Fruit fly (Drosophila melanogaster) whole organism, prepupa: ENCODE data around the gene Klp61F.
A peak's percentile ranks its signal among the peaks of the same experiment; 100 is the strongest.

Source experiments
- CG10669 ChIP-seq: fragments of 200-800 bp; sonication (Bioruptor generic); optimal IDR thresholded peaks from 3 replicates; lab custom pipeline; 2018; ENCODE audit warnings: missing biosample characterization, mild to moderate bottlenecking, missing genetic modification characterization, moderate library complexity
- CG15336 ChIP-seq: fragments of 200-800 bp; sonication (Bioruptor generic); IDR thresholded peaks from 2 replicates; pipeline ENCODE4 v1.3.6; 2022; ENCODE audit warnings: missing biosample characterization, missing genetic modification characterization
- CG16779 ChIP-seq: fragments of 200-800 bp; sonication (Bioruptor generic); optimal IDR thresholded peaks from 3 replicates; lab custom pipeline; 2017; ENCODE audit warnings: missing biosample characterization, mild to moderate bottlenecking, missing genetic modification characterization
- CG6854 ChIP-seq: fragments of 200-800 bp; sonication (Bioruptor generic); optimal IDR thresholded peaks from 2 replicates; lab custom pipeline; 2017; ENCODE audit warnings: missing biosample characterization, mild to moderate bottlenecking, missing genetic modification characterization
- CG7368 ChIP-seq: fragments of 200-800 bp; sonication (Bioruptor generic); optimal IDR thresholded peaks from 3 replicates; lab custom pipeline; 2016; ENCODE audit warnings: missing biosample characterization, missing genetic modification characterization
- CG8119 ChIP-seq: fragments of 200-800 bp; sonication (Bioruptor generic); IDR thresholded peaks from 3 replicates; pipeline ENCODE4 v1.3.6; 2022; ENCODE audit warnings: missing biosample characterization, missing genetic modification characterization
- Ets21C ChIP-seq: fragments of 200-800 bp; sonication (Bioruptor generic); optimal IDR thresholded peaks from 3 replicates; lab custom pipeline; 2016; ENCODE audit warnings: missing biosample characterization, missing genetic modification characterization
- Hr39 ChIP-seq: fragments of 200-800 bp; sonication (Bioruptor generic); optimal IDR thresholded peaks from 2 replicates; lab custom pipeline; 2016; ENCODE audit warnings: missing biosample characterization, missing genetic modification characterization
- Lpt ChIP-seq: fragments of 200-800 bp; sonication (Bioruptor generic); optimal IDR thresholded peaks from 3 replicates; lab custom pipeline; 2016; ENCODE audit warnings: missing biosample characterization, missing genetic modification characterization
- Sox102F ChIP-seq: fragments of 200-800 bp; sonication (Bioruptor generic); optimal IDR thresholded peaks from 2 replicates; lab custom pipeline; 2016; ENCODE audit warnings: missing biosample characterization, mild to moderate bottlenecking, missing genetic modification characterization
- dsx ChIP-seq: fragments of 200-800 bp; optimal IDR thresholded peaks from 3 replicates; lab custom pipeline; 2019; ENCODE audit warnings: missing biosample characterization, mild to moderate bottlenecking, missing genetic modification characterization, moderate library complexity; ENCODE audit not compliant: poor library complexity, severe bottlenecking
- pdm3 ChIP-seq: fragments of 200-800 bp; sonication (Bioruptor generic); optimal IDR thresholded peaks from 3 replicates; lab custom pipeline; 2016; ENCODE audit warnings: missing biosample characterization, missing genetic modification characterization
- spab ChIP-seq: fragments of 200-800 bp; sonication (Bioruptor generic); optimal IDR thresholded peaks from 2 replicates; lab custom pipeline; 2017; ENCODE audit warnings: missing biosample characterization, mild to moderate bottlenecking, missing genetic modification characterization, missing genetic modification reagents
- topi ChIP-seq: fragments of 200-800 bp; sonication (Bioruptor generic); optimal IDR thresholded peaks from 3 replicates; lab custom pipeline; 2016; ENCODE audit warnings: missing biosample characterization, missing genetic modification characterization

DNA sequence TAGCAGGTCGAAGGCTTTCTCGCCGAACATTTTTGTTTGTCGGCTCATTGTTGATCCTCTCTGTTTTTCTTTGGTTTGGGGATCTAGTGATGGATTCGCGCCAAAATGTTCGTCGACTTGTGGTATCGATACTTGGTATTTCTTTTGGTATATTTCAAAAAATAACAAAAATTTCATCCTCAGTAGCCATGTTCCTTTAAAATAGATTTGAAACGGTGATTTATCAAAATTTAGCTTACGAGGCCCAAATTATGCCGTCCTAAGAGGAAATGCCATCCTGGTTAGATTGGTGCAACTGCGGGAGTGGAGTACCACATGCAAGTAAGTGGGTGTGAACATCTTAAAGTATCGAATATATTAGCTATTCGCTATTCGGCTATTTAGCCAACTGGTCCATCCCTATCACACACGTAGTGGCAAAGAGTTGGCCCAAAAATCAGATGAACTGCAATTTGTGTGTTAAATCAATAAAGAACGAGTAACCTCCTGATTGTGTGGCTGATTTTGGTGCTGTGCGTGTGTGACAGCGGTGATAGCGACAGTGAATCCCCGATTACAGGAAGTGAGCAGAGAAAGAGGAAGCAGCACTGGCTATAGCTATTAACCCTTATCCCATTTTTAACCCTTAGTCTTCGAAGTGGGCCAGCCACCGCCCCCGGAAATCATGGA lies 2.1 kb upstream of the Klp61F start, which contains the start of the genes Psf1 and Sac1:
- TF ChIP-seq topi: peak; percentile 27
- TF ChIP-seq dsx (GFP tag; lab: Kevin White, UChicago): no peak
- TF ChIP-seq Hr39: peak; percentile 72
- no peak for TF ChIP-seq CG7368 (GFP tag; lab: Kevin White, UChicago)
- TF ChIP-seq CG6854 (GFP tag; lab: Kevin White, UChicago): no peak
- no peak for TF ChIP-seq Lpt (GFP tag; lab: Kevin White, UChicago)
- TF ChIP-seq CG16779: no peak
- peak; percentile 48 for TF ChIP-seq Ets21C (GFP tag; lab: Kevin White, UChicago)
- no peak for TF ChIP-seq CG10669 (GFP tag; lab: Kevin White, UChicago)
- no peak for TF ChIP-seq Sox102F (GFP tag; lab: Kevin White, UChicago)
- TF ChIP-seq CG15336 (GFP tag; lab: Robert Waterston, UW): no peak
- peak; percentile 50 for TF ChIP-seq pdm3 (GFP tag; lab: Kevin White, UChicago)
- no peak for TF ChIP-seq spab
- no peak for TF ChIP-seq CG8119
